Worm (Caenorhabditis elegans): ENCODE results near the gene dpy-22.
A peak's percentile ranks its signal among the peaks of the same experiment; 100 is the strongest.

dpy-22 gene

ce11 chrX:9822606-9823264 lies 662 bp upstream of the dpy-22 start:
- TF ChIP-seq lir-3 (tag; optimal IDR thresholded peaks at IDR 0.05; ENCODE audit: poor library complexity) = peak; percentile 55
- TF ChIP-seq pqm-1 (tag; optimal IDR thresholded peaks at IDR 0.05) = no peak
- peak; percentile 54 for TF ChIP-seq xbp-1 (tag; optimal IDR thresholded peaks at IDR 0.05)
- no peak for TF ChIP-seq irx-1 (tag; optimal IDR thresholded peaks at IDR 0.05)
- TF ChIP-seq blmp-1 (tag; optimal IDR thresholded peaks at IDR 0.05) = peak; percentile 56
- peak; percentile 90 for TF ChIP-seq skn-1 (tag; optimal IDR thresholded peaks at IDR 0.05)
- peak; percentile 76 for TF ChIP-seq snu-23 (GFP tag; optimal IDR thresholded peaks at IDR 0.05)
- TF ChIP-seq nhr-28 (tag; optimal IDR thresholded peaks at IDR 0.05) = no peak
- TF ChIP-seq ceh-90 (tag; optimal IDR thresholded peaks at IDR 0.05) = no peak
- peak; percentile 31 for TF ChIP-seq C16A3.4 (tag; optimal IDR thresholded peaks at IDR 0.05)
- no peak for TF ChIP-seq efl-3 (GFP tag; optimal IDR thresholded peaks at IDR 0.05)
- no peak for TF ChIP-seq lin-15B (tag; optimal IDR thresholded peaks at IDR 0.05)
- TF ChIP-seq mef-2 (tag; optimal IDR thresholded peaks at IDR 0.05) = no peak
- peak; percentile 64 for TF ChIP-seq nhr-20 (tag; optimal IDR thresholded peaks at IDR 0.05)
- TF ChIP-seq efl-1 (optimal IDR thresholded peaks at IDR 0.05) = peak in 1 of 2 experiments; percentile 51
- TF ChIP-seq efl-1 (GFP tag; optimal IDR thresholded peaks at IDR 0.05 in 1 of 2) = peak in 1 of 2 experiments; percentile 47
- TF ChIP-seq nhr-47 (tag; optimal IDR thresholded peaks at IDR 0.05) = peak; percentile 29
- no peak for TF ChIP-seq grh-1 (GFP tag; IDR thresholded peaks at IDR 0.05)
- TF ChIP-seq hpl-2 (GFP tag; optimal IDR thresholded peaks at IDR 0.05) = no peak
- TF ChIP-seq mep-1 (tag; optimal IDR thresholded peaks at IDR 0.05) = peak; percentile 62
- TF ChIP-seq pax-3 (tag; optimal IDR thresholded peaks at IDR 0.05) = no peak
- TF ChIP-seq elt-2 (tag; optimal IDR thresholded peaks at IDR 0.05) = peak; percentile 36
- TF ChIP-seq unc-62 (GFP tag; optimal IDR thresholded peaks at IDR 0.05) = no peak
- no peak for TF ChIP-seq unc-86 (tag; optimal IDR thresholded peaks at IDR 0.05)
- TF ChIP-seq egl-27 (tag; optimal IDR thresholded peaks at IDR 0.05) = peak; percentile 0 to 22
- TF ChIP-seq nhr-84 (tag; optimal IDR thresholded peaks at IDR 0.05) = no peak
- TF ChIP-seq zip-4 (GFP tag; optimal IDR thresholded peaks at IDR 0.05) = no peak
- no peak for TF ChIP-seq fos-1 (tag; optimal IDR thresholded peaks at IDR 0.05)
- peak; percentile 27 to 67 for TF ChIP-seq lsy-2 (tag; optimal IDR thresholded peaks at IDR 0.05)
- TF ChIP-seq elt-3 (tag; optimal IDR thresholded peaks at IDR 0.05) = no peak
- no peak for TF ChIP-seq egl-13 (tag; optimal IDR thresholded peaks at IDR 0.05)
- TF ChIP-seq ceh-8 (GFP tag; optimal IDR thresholded peaks at IDR 0.05) = no peak
- peak in 1 of 3 experiments; percentile 3 for TF ChIP-seq ceh-82 (tag; optimal IDR thresholded peaks at IDR 0.05)
- TF ChIP-seq hlh-4 (tag; optimal IDR thresholded peaks at IDR 0.05) = no peak
- TF ChIP-seq jun-1 (tag; optimal IDR thresholded peaks at IDR 0.05) = peak; percentile 71
- no peak for TF ChIP-seq Y116A8C.19 (tag; optimal IDR thresholded peaks at IDR 0.05; ENCODE audit: borderline replicate concordance)
- TF ChIP-seq mab-9 (GFP tag; IDR thresholded peaks at IDR 0.05) = no peak
- TF ChIP-seq C04F5.9 (tag; optimal IDR thresholded peaks at IDR 0.05) = no peak
- TF ChIP-seq rnt-1 (tag; optimal IDR thresholded peaks at IDR 0.05) = peak; percentile 60
- peak; percentile 25; the same call in 1 of the 2 replicates for TF ChIP-seq nhr-19 (GFP tag; conservative IDR thresholded peaks at IDR 0.05)
- TF ChIP-seq ama-1 (optimal IDR thresholded peaks at IDR 0.05) = no peak
- TF ChIP-seq ztf-4 (tag; optimal IDR thresholded peaks at IDR 0.05) = no peak
- no peak for TF ChIP-seq alr-1 (tag; optimal IDR thresholded peaks at IDR 0.05; ENCODE audit: borderline replicate concordance)
- TF ChIP-seq tlp-1 (tag; optimal IDR thresholded peaks at IDR 0.05) = no peak
- no peak for TF ChIP-seq fkh-8 (tag; optimal IDR thresholded peaks at IDR 0.05)
- peak in 1 of 3 experiments; percentile 5 for TF ChIP-seq dpl-1 (GFP tag; optimal IDR thresholded peaks at IDR 0.05)
- no peak for TF ChIP-seq F16B12.6 (tag; optimal IDR thresholded peaks at IDR 0.05)
- no peak for TF ChIP-seq snpc-4 (tag; optimal IDR thresholded peaks at IDR 0.05)
- no peak for TF ChIP-seq sox-4 (tag; optimal IDR thresholded peaks at IDR 0.05)
- TF ChIP-seq nhr-237 (tag; optimal IDR thresholded peaks at IDR 0.05) = no peak
- peak; percentile 50 for TF ChIP-seq swsn-7 (tag; optimal IDR thresholded peaks at IDR 0.05)
- no peak for TF ChIP-seq ets-5 (GFP tag; IDR thresholded peaks at IDR 0.05)
- TF ChIP-seq lin-39 (tag; optimal IDR thresholded peaks at IDR 0.05) = no peak

Data from whole organism, L1 larva.